Fruit fly (Drosophila melanogaster): ENCODE data around the gene CG8679.
A peak's percentile ranks its signal among the peaks of the same experiment; 100 is the strongest.

CG8679 gene

dm6 chr2L:21237748-21238459 is 19.6 kb upstream of the CG8679 start:
- peak; percentile 85 to 96 for TF ChIP-seq CTCF (optimal IDR thresholded peaks at IDR 0.05)
- no peak for TF ChIP-seq CG8478 (optimal IDR thresholded peaks at IDR 0.05)

DNA sequence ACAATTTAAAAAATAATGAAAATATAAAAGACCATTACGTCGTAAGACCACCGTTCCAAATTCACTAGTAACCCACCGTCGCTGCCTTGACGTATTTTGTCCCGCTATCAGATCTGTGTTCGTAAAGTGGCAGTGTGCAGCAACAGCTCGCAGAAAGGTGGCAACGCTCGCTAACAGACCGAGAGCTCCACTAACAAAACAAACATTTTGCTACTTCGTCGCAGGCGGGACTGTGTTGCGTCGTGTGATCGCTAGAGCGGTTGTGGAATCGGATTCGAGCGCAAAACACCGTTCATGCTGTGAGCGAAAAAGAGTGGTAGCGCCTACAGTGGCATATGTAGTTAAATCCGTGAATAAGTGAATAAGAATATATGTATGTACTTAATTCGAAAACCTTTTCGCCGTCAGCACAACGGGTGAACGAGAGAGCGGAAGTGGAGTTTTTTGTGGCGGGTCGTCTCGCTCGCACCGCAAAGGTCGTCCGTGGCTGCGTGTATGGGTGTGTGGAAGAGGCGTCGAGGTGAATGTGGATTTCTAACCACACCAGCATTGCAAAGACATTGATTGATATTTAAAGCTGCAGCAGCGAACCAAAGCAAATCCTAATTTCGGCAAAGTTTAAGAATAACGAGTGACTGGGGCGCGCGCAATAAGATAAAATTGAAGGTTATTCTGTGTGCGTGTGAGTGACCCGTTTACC is 18.9 kb upstream of the CG8679 start, which contains the start of gene Hr39:
Gene Hr39, plus strand, starts transcription at position 203 of the 700 bp plus-strand sequence.
- peak; percentile 69 to 72 for TF ChIP-seq CTCF (optimal IDR thresholded peaks at IDR 0.05)
- no peak for TF ChIP-seq CG8478 (optimal IDR thresholded peaks at IDR 0.05)

DNA sequence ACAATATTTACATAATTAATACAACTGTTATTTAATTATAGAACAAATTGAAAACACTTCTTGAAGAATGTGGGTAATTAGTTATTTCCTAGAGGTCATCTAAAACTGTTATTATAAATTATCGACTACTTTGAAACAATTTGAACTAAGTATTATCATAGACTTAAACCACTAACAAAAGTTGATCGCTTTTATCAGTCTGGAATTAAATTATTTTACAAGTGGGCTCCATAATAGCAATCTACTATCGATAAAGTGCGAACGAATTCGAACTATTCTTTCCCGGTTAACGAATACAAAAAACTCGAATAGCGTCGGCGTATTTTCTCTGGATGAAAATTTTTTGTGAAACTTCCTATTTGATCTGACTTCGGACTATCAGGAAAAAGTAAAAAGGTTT is 18.3 kb upstream of the CG8679 start, which contains the start of gene CG31626:
Gene CG31626, minus strand, starts transcription at position 101 of the 400 bp plus-strand sequence.
- TF ChIP-seq CG8478 (optimal IDR thresholded peaks at IDR 0.05) (no peak), CTCF (optimal IDR thresholded peaks at IDR 0.05) (no peak)

DNA sequence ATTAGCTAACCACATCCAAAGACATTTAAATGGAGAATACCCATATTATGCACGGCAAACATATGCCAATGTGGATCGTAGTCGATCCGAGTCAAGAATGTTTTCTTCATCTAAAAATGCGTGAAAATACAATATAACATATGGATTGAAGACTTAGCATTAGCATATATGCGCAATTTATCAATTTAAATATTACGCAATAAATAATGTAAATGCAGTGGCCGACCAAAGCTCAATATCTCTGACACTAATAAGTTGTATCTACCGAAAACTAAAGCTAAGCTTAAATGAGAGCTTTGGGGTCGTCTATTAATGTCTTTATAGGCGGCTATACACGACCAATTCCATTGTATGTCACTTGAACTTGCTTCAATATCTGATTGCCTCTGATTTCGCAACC is 17.1 kb upstream of the CG8679 start:
- TF ChIP-seq CG8478 (optimal IDR thresholded peaks at IDR 0.05) (no peak), CTCF (optimal IDR thresholded peaks at IDR 0.05) (no peak)

- no peak for TF ChIP-seq CG8478 (optimal IDR thresholded peaks at IDR 0.05)
- TF ChIP-seq CTCF (optimal IDR thresholded peaks at IDR 0.05), result no peak
These were observed 16.1 kb upstream of the CG8679 start for dm6 chr2L:21234388-21234984.

DNA sequence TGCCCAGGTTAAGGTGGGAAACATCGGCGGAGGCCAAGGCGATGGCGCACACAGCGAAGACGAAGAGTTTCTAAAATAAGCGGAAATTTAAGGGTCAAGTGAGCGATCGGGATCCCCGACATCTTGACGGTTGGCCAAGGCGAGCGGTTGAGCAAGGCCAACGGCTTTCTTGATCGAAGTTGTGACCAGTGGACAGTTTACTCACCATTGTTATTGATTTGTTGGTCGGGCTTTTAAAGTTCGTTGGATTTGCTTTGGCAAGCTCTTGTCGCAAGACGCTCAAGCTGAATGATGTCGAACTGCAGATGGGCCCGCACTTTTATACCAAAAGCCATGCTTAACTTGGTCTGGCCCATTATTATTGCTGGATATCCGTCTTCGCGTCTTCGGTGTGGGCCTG is 15.1 kb upstream of the CG8679 start:
- TF ChIP-seq CG8478 (optimal IDR thresholded peaks at IDR 0.05) (no peak), CTCF (optimal IDR thresholded peaks at IDR 0.05) (no peak)

- TF ChIP-seq CG8478 (optimal IDR thresholded peaks at IDR 0.05) (no peak), CTCF (optimal IDR thresholded peaks at IDR 0.05) (no peak)
These were observed 3.4 kb upstream of the CG8679 start for dm6 chr2L:21221778-21222177.

DNA sequence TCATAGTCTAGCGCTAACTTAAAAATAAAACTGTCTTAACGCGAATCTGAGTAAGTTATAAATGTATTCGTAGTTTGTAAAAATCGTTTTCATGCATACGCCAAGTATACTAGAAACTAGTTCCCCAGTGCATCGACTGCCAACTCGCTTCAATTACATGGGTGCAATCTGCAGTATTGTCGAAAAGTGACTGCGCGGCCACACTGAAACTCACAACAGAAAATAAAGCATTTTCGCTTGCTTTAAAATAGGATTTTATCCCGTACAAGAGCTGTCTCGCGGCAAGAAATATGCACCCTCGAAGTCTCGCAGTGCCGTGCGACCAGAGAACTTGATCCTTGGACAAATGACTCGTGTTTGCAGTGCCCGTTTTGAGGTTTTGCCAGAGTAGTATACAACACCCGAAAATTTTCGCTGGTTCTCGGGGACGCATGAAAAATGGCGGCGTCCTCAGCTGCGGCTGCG is 2.8 kb upstream of the CG8679 start, which contains the start of gene CG8677:
Gene CG8677, plus strand, starts transcription at position 199 of the 465 bp plus-strand sequence.
- TF ChIP-seq CTCF (optimal IDR thresholded peaks at IDR 0.05) (peak; percentile 19 to 44), CG8478 (optimal IDR thresholded peaks at IDR 0.05) (no peak)

- no peak for TF ChIP-seq CTCF (optimal IDR thresholded peaks at IDR 0.05)
- no peak for TF ChIP-seq CG8478 (optimal IDR thresholded peaks at IDR 0.05)
These were observed 2.1 kb upstream of the CG8679 start, which contains the start of gene Atg18b for dm6 chr2L:21220396-21220795. Gene Atg18b (minus strand): TSS chr2L:21220572.

dm6 chr2L:21219640-21220085 is 1.3 kb upstream of the CG8679 start:
- no peak for TF ChIP-seq CG8478 (optimal IDR thresholded peaks at IDR 0.05)
- TF ChIP-seq CTCF (optimal IDR thresholded peaks at IDR 0.05), result no peak

DNA sequence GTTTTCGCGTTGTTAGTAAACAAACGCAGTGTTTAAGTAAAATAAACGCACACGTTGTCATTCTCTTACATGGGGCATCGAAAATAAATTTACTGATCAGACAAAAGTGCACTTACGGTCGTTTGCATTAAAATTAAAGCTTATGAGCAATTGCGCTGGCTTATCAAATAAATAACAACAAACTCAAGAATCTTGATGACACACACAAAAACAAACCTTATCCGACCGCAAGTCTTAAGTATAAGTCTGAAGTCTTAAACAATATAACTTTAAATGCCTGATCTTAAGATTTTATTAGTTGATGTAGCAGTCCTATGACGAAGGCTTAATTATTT is 535 bp upstream of the CG8679 start:
- TF ChIP-seq CTCF (optimal IDR thresholded peaks at IDR 0.05) (no peak), CG8478 (optimal IDR thresholded peaks at IDR 0.05) (no peak)

- TF ChIP-seq CG8478 (optimal IDR thresholded peaks at IDR 0.05) (no peak), CTCF (optimal IDR thresholded peaks at IDR 0.05) (no peak)
These were observed 3.4 kb downstream of the CG8679 start for dm6 chr2L:21214961-21215362.

DNA sequence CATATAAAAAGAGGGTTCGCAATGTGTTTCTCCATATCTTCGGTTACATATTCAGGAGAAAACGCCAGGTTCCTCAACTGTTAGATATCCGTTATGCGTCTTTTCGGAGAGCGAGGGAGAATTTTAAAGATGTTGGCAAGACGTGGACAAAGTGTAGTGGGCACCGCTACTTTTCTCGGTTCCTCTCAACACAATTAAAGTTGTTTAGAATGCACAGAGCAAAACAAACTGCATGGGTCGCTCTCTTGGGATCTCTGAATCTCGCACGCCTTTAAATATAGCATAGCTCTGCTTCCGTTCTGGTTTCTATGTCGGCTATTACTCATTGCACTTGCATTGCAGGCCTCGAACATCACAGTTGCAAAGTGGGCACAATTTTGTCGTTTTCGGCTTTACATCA is 12.2 kb downstream of the CG8679 start, which contains the start of gene clumsy:
Gene clumsy, plus strand, starts transcription at position 301 of the 400 bp plus-strand sequence.
- TF ChIP-seq CTCF (optimal IDR thresholded peaks at IDR 0.05), result no peak
- TF ChIP-seq CG8478 (optimal IDR thresholded peaks at IDR 0.05), result no peak

- TF ChIP-seq CG8478 (optimal IDR thresholded peaks at IDR 0.05) (no peak), CTCF (optimal IDR thresholded peaks at IDR 0.05) (no peak)
These were observed 15.6 kb downstream of the CG8679 start, which contains the start of gene CG31988 for dm6 chr2L:21202702-21203101. Gene CG31988 (minus strand): TSS chr2L:21202802.

DNA sequence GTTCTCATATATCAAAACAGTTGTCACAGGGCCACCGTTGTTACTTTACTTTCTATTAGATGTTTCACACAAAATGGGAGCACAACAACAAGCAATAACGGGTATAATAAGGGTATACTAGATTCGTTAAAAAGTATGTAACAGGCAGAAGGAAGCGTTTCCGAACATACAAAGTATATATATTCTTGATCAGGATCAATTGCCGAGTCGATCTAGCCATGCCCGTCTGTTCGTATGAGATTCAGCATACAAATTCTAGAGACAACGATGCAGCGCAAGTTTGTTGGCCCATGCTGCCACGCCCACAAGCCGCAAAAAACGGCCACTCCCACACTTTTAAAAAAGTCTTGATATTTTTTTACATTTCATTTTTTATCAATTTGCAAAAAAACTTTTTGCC is 18.1 kb downstream of the CG8679 start, which contains the start of gene CG31624:
Gene CG31624, minus strand, starts transcription at position 101 of the 400 bp plus-strand sequence.
- TF ChIP-seq CG8478 (optimal IDR thresholded peaks at IDR 0.05) (no peak), CTCF (optimal IDR thresholded peaks at IDR 0.05) (no peak)
